2 fruit fly cellular contexts compared by ENCODE assay signal in genomic region chr3L:12099329-12100031, dm6.
TF ChIP-seq lines count a peak whose summit lies in the region.

No protein-coding gene starts in this region.

TF ChIP-seq in whole organism, embryonic, 481 proteins besides CTCF, POLR2A, EP300 and RAD21 (continued from another document):
- TF ChIP-seq cwo (GFP tag; optimal IDR thresholded peaks at IDR 0.05; lab: Kevin White, UChicago) (no peak), CG1603 (tag; optimal IDR thresholded peaks at IDR 0.05; lab: Kevin White, UChicago) (no peak), CG4730 (GFP tag; IDR thresholded peaks at IDR 0.05; lab: Robert Waterston, UW) (no peak), CG3838 (GFP tag; optimal IDR thresholded peaks at IDR 0.05; lab: Kevin White, UChicago) (no peak), CG13775 (GFP tag; optimal IDR thresholded peaks at IDR 0.05; lab: Kevin White, UChicago) (no peak), lov (optimal IDR thresholded peaks at IDR 0.05; lab: Kevin White, UChicago) (no peak), lov (GFP tag; IDR thresholded peaks at IDR 0.05; lab: Robert Waterston, UW) (0 out of 3 replicates have a peak, but pooled peaks have one; percentile 50), CG2199 (GFP tag; IDR thresholded peaks at IDR 0.05; lab: Robert Waterston, UW) (peak; percentile 79; the same call in 2 of the 3 replicates), fd64A (GFP tag; optimal IDR thresholded peaks at IDR 0.05; lab: Kevin White, UChicago) (no peak), Opbp (GFP tag; IDR thresholded peaks at IDR 0.05; lab: Robert Waterston, UW; ENCODE audit: partially characterized antibody) (no peak), ac (GFP tag; optimal IDR thresholded peaks at IDR 0.05; lab: Kevin White, UChicago) (no peak), CG8290 (GFP tag; optimal IDR thresholded peaks at IDR 0.05; lab: Kevin White, UChicago) (no peak), CG8290 (tag; optimal IDR thresholded peaks at IDR 0.05; lab: Kevin White, UChicago) (no peak), fd3F (GFP tag; optimal IDR thresholded peaks at IDR 0.05; lab: Kevin White, UChicago) (no peak), zen2 (GFP tag; IDR thresholded peaks at IDR 0.05; lab: Robert Waterston, UW; ENCODE audit: partially characterized antibody) (no peak), tx (GFP tag; optimal IDR thresholded peaks at IDR 0.05; lab: Kevin White, UChicago) (no peak), sr (GFP tag; IDR thresholded peaks at IDR 0.05; lab: Robert Waterston, UW) (no peak), amos (GFP tag; IDR thresholded peaks at IDR 0.05; lab: Robert Waterston, UW; ENCODE audit: partially characterized antibody) (no peak), unpg (GFP tag; optimal IDR thresholded peaks at IDR 0.05; lab: Kevin White, UChicago) (no peak)

TF ChIP-seq in whole organism, prepupa, 60 proteins besides CTCF, POLR2A, EP300 and RAD21 (continued from another document):
- peak; percentile 5 for TF ChIP-seq CG6792 (GFP tag; optimal IDR thresholded peaks at IDR 0.05; lab: Kevin White, UChicago)
- no peak for TF ChIP-seq CG6276 (GFP tag; optimal IDR thresholded peaks at IDR 0.05; lab: Kevin White, UChicago)
- TF ChIP-seq CG9139 (GFP tag; optimal IDR thresholded peaks at IDR 0.05; lab: Kevin White, UChicago): no peak
- TF ChIP-seq CG3032 (tag; optimal IDR thresholded peaks at IDR 0.05; lab: Kevin White, UChicago): peak; percentile 74
- peak; percentile 1 for TF ChIP-seq vri (GFP tag; optimal IDR thresholded peaks at IDR 0.05; lab: Kevin White, UChicago)
- TF ChIP-seq CG8319 (GFP tag; optimal IDR thresholded peaks at IDR 0.05; lab: Kevin White, UChicago): no peak
- TF ChIP-seq CG3919 (GFP tag; optimal IDR thresholded peaks at IDR 0.05; lab: Kevin White, UChicago): peak; percentile 25
- peak; percentile 22 for TF ChIP-seq acj6 (GFP tag; optimal IDR thresholded peaks at IDR 0.05; lab: Kevin White, UChicago)
- TF ChIP-seq Smox (GFP tag; optimal IDR thresholded peaks at IDR 0.05; lab: Kevin White, UChicago): peak; percentile 21
- no peak for TF ChIP-seq Lpt (GFP tag; optimal IDR thresholded peaks at IDR 0.05; lab: Kevin White, UChicago)
- peak; percentile 68 for TF ChIP-seq svp (GFP tag; lab: Kevin White, UChicago)
- no peak for TF ChIP-seq eg (GFP tag; IDR thresholded peaks at IDR 0.05; lab: Robert Waterston, UW)
- TF ChIP-seq fkh (GFP tag; optimal IDR thresholded peaks at IDR 0.05; lab: Kevin White, UChicago): no peak
- no peak for TF ChIP-seq dac (GFP tag; optimal IDR thresholded peaks at IDR 0.05; lab: Kevin White, UChicago)
- TF ChIP-seq cyc (GFP tag; optimal IDR thresholded peaks at IDR 0.05; lab: Kevin White, UChicago): peak; percentile 14
